Worm (Caenorhabditis elegans): Measurements from ENCODE around the gene lips-10.

lips-10 gene

ce11 chrII:8475306-8475822 is 36.4 kb downstream of the lips-10 start, which contains the start of the genes M05D6.1 and M05D6.3:
Gene M05D6.1 (minus strand): TSS chrII:8475406.
Gene M05D6.3 (plus strand): TSS chrII:8475772.
- TF ChIP-seq snpc-4 (tag; optimal IDR thresholded peaks at IDR 0.05) (no peak), unc-55 (GFP tag; optimal IDR thresholded peaks at IDR 0.05) (no peak), ztf-1 (GFP tag; conservative IDR thresholded peaks at IDR 0.05) (no peak), fos-1 (tag; optimal IDR thresholded peaks at IDR 0.05) (no peak), lsy-2 (tag; optimal IDR thresholded peaks at IDR 0.05) (no peak), nhr-23 (tag; optimal IDR thresholded peaks at IDR 0.05) (no peak), nhr-77 (tag; optimal IDR thresholded peaks at IDR 0.05) (no peak), Y55F3AM.14 (GFP tag; optimal IDR thresholded peaks at IDR 0.05) (no peak), egl-27 (tag; optimal IDR thresholded peaks at IDR 0.05) (no peak)

DNA sequence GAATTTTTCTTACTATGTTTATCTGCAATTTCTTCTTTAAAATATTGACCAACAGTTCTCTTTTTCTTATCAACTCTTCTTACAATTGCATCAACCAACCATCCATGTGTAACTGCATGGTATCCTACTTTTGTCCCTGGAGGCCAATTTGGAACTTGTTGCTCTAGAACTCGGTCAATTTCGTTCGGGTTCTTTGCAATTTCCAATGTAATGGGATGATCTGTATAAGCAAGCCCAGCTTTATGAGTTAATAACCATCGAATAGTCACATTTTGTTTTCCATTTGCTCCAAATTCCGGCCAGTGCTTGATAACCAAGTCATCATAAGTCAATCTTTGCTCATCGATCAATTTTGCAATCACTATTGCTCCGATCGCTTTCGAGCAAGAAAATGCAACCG is 40.4 kb downstream of the lips-10 start:
- no peak for TF ChIP-seq aly-2 (tag; optimal IDR thresholded peaks at IDR 0.05)
- TF ChIP-seq ama-1 (optimal IDR thresholded peaks at IDR 0.05) = peak; percentile 70
- TF ChIP-seq unc-39 (tag; optimal IDR thresholded peaks at IDR 0.05) = no peak

- TF ChIP-seq sma-9 (GFP tag; optimal IDR thresholded peaks at IDR 0.05) (no peak), sma-9 (tag; optimal IDR thresholded peaks at IDR 0.05) (no peak), nhr-11 (tag; optimal IDR thresholded peaks at IDR 0.05) (no peak), crh-2 (tag; optimal IDR thresholded peaks at IDR 0.05) (no peak), C34F6.9 (tag; optimal IDR thresholded peaks at IDR 0.05) (no peak), mdl-1 (tag; optimal IDR thresholded peaks at IDR 0.05) (no peak), zag-1 (tag; optimal IDR thresholded peaks at IDR 0.05) (no peak), ama-1 (optimal IDR thresholded peaks at IDR 0.05) (no peak), fos-1 (tag; optimal IDR thresholded peaks at IDR 0.05) (no peak), ztf-4 (tag; optimal IDR thresholded peaks at IDR 0.05) (no peak), sem-4 (tag; optimal IDR thresholded peaks at IDR 0.05) (no peak), skn-1 (tag; optimal IDR thresholded peaks at IDR 0.05) (no peak), R02D3.7 (tag; optimal IDR thresholded peaks at IDR 0.05) (no peak)
Measured at ce11 chrII:8480166-8480565, 41.2 kb downstream of the lips-10 start, which contains the start of gene lact-4. Gene lact-4 (minus strand): TSS chrII:8480478.

DNA sequence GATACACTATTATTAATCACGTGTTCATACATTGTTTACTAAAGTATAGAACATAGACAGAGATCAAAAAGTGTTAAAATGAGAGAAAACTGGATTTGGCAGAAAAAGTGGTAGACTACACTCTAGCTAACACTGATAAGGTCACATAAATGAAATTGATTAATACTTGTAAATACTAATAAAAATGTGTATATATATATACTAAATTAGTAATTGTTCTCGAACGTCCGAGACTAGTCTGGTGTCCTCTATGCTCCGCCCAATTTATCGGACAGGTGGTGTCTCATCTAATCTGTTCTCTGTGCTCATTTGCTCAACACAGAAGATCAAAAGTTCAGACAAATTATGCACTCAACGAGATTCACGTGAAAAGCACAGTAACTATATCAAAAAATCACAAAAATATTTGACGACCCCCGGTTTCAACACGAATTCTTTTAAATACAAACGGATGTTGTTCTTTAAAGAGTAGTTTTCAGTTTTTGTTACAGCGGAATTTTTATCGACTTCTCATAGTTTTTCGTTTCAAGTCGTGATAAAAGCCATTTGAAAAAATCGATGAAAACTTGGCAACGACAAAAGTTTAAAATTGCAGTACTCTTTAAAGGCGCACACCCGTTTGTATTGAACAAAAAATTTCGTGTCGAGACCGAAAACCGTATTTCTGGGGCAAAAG is 42.2 kb downstream of the lips-10 start:
- TF ChIP-seq F13H6.1 (tag; optimal IDR thresholded peaks at IDR 0.05) (peak; percentile 4), ztf-4 (tag; optimal IDR thresholded peaks at IDR 0.05) (peak; percentile 58), lsy-2 (tag; optimal IDR thresholded peaks at IDR 0.05) (peak in 1 of 2 experiments; percentile 24), blmp-1 (tag; optimal IDR thresholded peaks at IDR 0.05; ENCODE audit: insufficient read depth) (no peak), mbf-1 (tag; optimal IDR thresholded peaks at IDR 0.05) (no peak), Y55F3AM.14 (GFP tag; optimal IDR thresholded peaks at IDR 0.05) (no peak), nhr-21 (tag; optimal IDR thresholded peaks at IDR 0.05) (no peak), C34F6.9 (tag; optimal IDR thresholded peaks at IDR 0.05) (peak; percentile 41), ztf-11 (tag; optimal IDR thresholded peaks at IDR 0.05) (no peak), gmeb-1 (tag; optimal IDR thresholded peaks at IDR 0.05) (no peak), crh-2 (tag; optimal IDR thresholded peaks at IDR 0.05) (peak; percentile 2), alr-1 (tag; optimal IDR thresholded peaks at IDR 0.05) (no peak), ceh-16 (tag; optimal IDR thresholded peaks at IDR 0.05) (no peak), nhr-23 (tag; optimal IDR thresholded peaks at IDR 0.05) (no peak), nhr-11 (tag; optimal IDR thresholded peaks at IDR 0.05) (no peak), ceh-82 (tag; optimal IDR thresholded peaks at IDR 0.05) (no peak), nhr-129 (tag; optimal IDR thresholded peaks at IDR 0.05) (peak; percentile 29), sma-9 (GFP tag; optimal IDR thresholded peaks at IDR 0.05) (peak; percentile 68), sma-9 (tag; optimal IDR thresholded peaks at IDR 0.05) (no peak), sma-3 (GFP tag; optimal IDR thresholded peaks at IDR 0.05) (no peak), fos-1 (tag; optimal IDR thresholded peaks at IDR 0.05) (peak; percentile 5), lin-13 (GFP tag; optimal IDR thresholded peaks at IDR 0.05) (no peak)
